Fruit fly (Drosophila melanogaster): Measurements from ENCODE around the gene ver.

dm6 chr3L:12564979-12565378 lies 41.2 kb downstream of the ver start:
- TF ChIP-seq Myc (optimal IDR thresholded peaks at IDR 0.05) (no peak), h (optimal IDR thresholded peaks at IDR 0.05) (no peak), psq (optimal IDR thresholded peaks at IDR 0.05) (no peak), Sin3A (optimal IDR thresholded peaks at IDR 0.05) (no peak)

Measured in Kc167 (cell line).